Fruit fly (Drosophila melanogaster): ENCODE measurements around the gene CG31637.

- no peak for TF ChIP-seq Hr96 (GFP tag; optimal IDR thresholded peaks at IDR 0.05)
- TF ChIP-seq tj (GFP tag; optimal IDR thresholded peaks at IDR 0.05): no peak
- TF ChIP-seq CG7045 (GFP tag; optimal IDR thresholded peaks at IDR 0.05): no peak
- TF ChIP-seq Clk (GFP tag; optimal IDR thresholded peaks at IDR 0.05): no peak
- TF ChIP-seq CG1620 (GFP tag; optimal IDR thresholded peaks at IDR 0.05): no peak
- no peak for TF ChIP-seq CG14711 (tag; optimal IDR thresholded peaks at IDR 0.05)
- TF ChIP-seq Crg-1 (GFP tag; optimal IDR thresholded peaks at IDR 0.05): no peak
- no peak for TF ChIP-seq cic (GFP tag; optimal IDR thresholded peaks at IDR 0.05)
Measured at dm6 chr2L:6553041-6553796, 54.8 kb downstream of the CG31637 start.
